Fruit fly (Drosophila melanogaster) whole organism, embryonic: ENCODE data around the gene CG15803.

Source experiments
- CG10654 ChIP-seq: fragments of 200-800 bp; sonication (Bioruptor generic); optimal IDR thresholded peaks from 2 replicates; lab custom pipeline; 2016; ENCODE audit warnings: missing biosample characterization, missing genetic modification characterization
- CG11247 ChIP-seq: fragments of 200-800 bp; sonication (Bioruptor generic); IDR thresholded peaks from 2 replicates; pipeline ENCODE4 v1.3.6; 2022; ENCODE audit warnings: missing biosample characterization, missing genetic modification characterization
- CG11695 ChIP-seq: fragments of 200-800 bp; sonication (Bioruptor generic); IDR thresholded peaks from 3 replicates; pipeline ENCODE4 v1.3.6; 2022; ENCODE audit warnings: missing biosample characterization, missing genetic modification characterization
- CG12299 ChIP-seq: fragments of 200-800 bp; sonication (Bioruptor generic); optimal IDR thresholded peaks from 2 replicates; lab custom pipeline; 2018; ENCODE audit warnings: missing biosample characterization, mild to moderate bottlenecking, missing genetic modification characterization
- CG13894 ChIP-seq: fragments of 200-800 bp; sonication (Bioruptor generic); optimal IDR thresholded peaks from 3 replicates; lab custom pipeline; 2018; ENCODE audit warnings: missing biosample characterization, mild to moderate bottlenecking, missing genetic modification characterization, moderate library complexity
- Med ChIP-seq: fragments of 200-800 bp; sonication (Bioruptor generic); peaks from one replicate; lab custom pipeline; 2016; ENCODE audit warnings: missing biosample characterization, missing genetic modification characterization, mild to moderate bottlenecking, inconsistent platforms, moderate library complexity

- TF ChIP-seq CG10654 (GFP tag; lab: Kevin White, UChicago) (no peak), Med (GFP tag; lab: Kevin White, UChicago) (no peak), CG13894 (tag; lab: Kevin White, UChicago) (no peak), CG11247 (no peak), CG11695 (GFP tag; lab: Robert Waterston, UW) (no peak), CG12299 (no peak)
Observed at dm6 chr3R:18328842-18329241, 31.7 kb downstream of the CG15803 start, which contains the start of gene naz.
